Worm (Caenorhabditis elegans) whole organism, L4 larva: ENCODE results near the gene C50A2.3.

ENCODE experiments used
- T20F7.1 ChIP-seq: fragments of 200-800 bp; sonication (Bioruptor generic); optimal IDR thresholded peaks from 2 replicates; lab custom pipeline; 2018; ENCODE audit warnings: mild to moderate bottlenecking, missing genetic modification characterization, missing compliant biosample characterization
- aly-2 ChIP-seq: sonication (generic microtip); optimal IDR thresholded peaks from 2 replicates; lab custom pipeline; 2018; ENCODE audit warnings: missing biosample characterization, missing genetic modification characterization
- egl-27 ChIP-seq: sonication (generic microtip); optimal IDR thresholded peaks from 3 replicates; lab custom pipeline; 2017; ENCODE audit warnings: missing biosample characterization, missing genetic modification reagents, missing genetic modification characterization
- mdl-1 ChIP-seq, 2 experiments: fragments of 150-350 bp in 1 of 2; sonication (generic microtip) in 1 of 2; optimal IDR thresholded peaks; 2 replicates each; lab custom pipeline; 2014 to 2017; ENCODE audit warnings: missing biosample characterization in 2 of 2, missing genetic modification characterization in 2 of 2
- nhr-237 ChIP-seq: sonication (generic microtip); optimal IDR thresholded peaks from 2 replicates; lab custom pipeline; 2017; ENCODE audit warnings: missing biosample characterization, missing genetic modification characterization
- pqm-1 ChIP-seq: sonication (generic microtip); optimal IDR thresholded peaks from 2 replicates; lab custom pipeline; 2017; ENCODE audit warnings: missing biosample characterization, missing genetic modification characterization

DNA sequence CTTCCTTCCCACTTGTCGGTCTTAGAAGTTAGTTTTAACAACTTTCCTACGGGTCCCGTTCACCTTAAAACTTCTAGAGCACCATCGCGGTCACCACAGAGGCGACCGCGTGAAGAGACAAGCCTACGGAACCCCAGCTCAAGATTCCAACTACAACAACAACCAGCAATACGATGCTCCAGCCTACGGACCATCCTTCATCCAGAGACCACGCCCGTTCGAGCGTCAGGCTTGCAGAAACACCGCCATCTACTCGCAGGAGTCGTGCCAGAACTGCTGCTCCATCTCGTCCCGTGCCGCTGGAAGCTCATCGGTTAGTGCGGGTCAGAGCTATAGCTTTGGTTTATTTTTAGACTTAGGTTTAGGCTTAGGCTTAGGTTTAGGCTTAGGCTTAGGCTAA lies 30.0 kb downstream of the C50A2.3 start:
- TF ChIP-seq nhr-237 (tag; lab: Kevin White, UChicago) (no peak), egl-27 (tag; lab: Kevin White, UChicago) (no peak), mdl-1 (tag; optimal IDR thresholded peaks at IDR 0.05; lab: Kevin White, UChicago) (no peak), aly-2 (tag; lab: Kevin White, UChicago) (no peak), pqm-1 (tag; lab: Kevin White, UChicago) (no peak), T20F7.1 (GFP tag; lab: Kevin White, UChicago) (no peak)
